Worm (Caenorhabditis elegans): Measurements from ENCODE around the gene Y32F6B.1.

ce11 chrV:10493150-10493549 is 8.6 kb upstream of the Y32F6B.1 start, which contains the start of gene ugt-33:
- TF ChIP-seq lag-1 (GFP tag; IDR thresholded peaks at IDR 0.05) (no peak), sptf-2 (GFP tag; optimal IDR thresholded peaks at IDR 0.05) (no peak), nfyb-1 (GFP tag; IDR thresholded peaks at IDR 0.05) (no peak), nfya-1 (tag; optimal IDR thresholded peaks at IDR 0.05; ENCODE audit: borderline replicate concordance, insufficient read depth) (no peak), hsf-1 (GFP tag; IDR thresholded peaks at IDR 0.05) (no peak), ceh-100 (GFP tag; IDR thresholded peaks at IDR 0.05) (no peak), Y79H2A.3 (GFP tag; conservative IDR thresholded peaks at IDR 0.05) (no peak), rcor-1 (GFP tag; IDR thresholded peaks at IDR 0.05) (no peak)

Data from whole organism, young adult.